Worm (Caenorhabditis elegans): ENCODE data around the gene F54B11.9.

DNA sequence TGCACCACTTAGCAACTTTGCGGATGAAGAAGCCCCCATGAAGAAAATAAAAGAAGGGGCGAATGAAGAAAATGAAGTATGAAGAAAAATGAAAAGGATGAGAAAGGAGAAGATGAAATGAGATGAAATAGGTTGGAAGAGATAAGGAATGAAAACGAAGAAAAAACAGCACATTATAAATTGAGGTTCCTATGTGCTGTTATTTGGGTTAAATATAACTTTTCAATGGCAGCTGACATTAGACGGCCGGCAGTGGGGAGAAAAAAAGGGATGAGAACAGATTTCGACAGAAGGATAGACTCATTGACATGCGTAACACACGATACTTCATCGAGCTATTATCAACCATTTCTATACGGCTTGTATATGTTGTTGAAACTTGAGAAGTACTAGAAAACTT lies 43.4 kb upstream of the F54B11.9 start:
- no peak for TF ChIP-seq nhr-237 (tag; optimal IDR thresholded peaks at IDR 0.05)
- no peak for TF ChIP-seq nhr-23 (tag; optimal IDR thresholded peaks at IDR 0.05)
- no peak for TF ChIP-seq ceh-16 (tag; optimal IDR thresholded peaks at IDR 0.05)
- no peak for TF ChIP-seq nhr-11 (tag; optimal IDR thresholded peaks at IDR 0.05)
- TF ChIP-seq fkh-10 (GFP tag; optimal IDR thresholded peaks at IDR 0.05) = no peak
- TF ChIP-seq zag-1 (tag; optimal IDR thresholded peaks at IDR 0.05) = no peak
- no peak for TF ChIP-seq fos-1 (tag; optimal IDR thresholded peaks at IDR 0.05)
- TF ChIP-seq ceh-9 (tag; optimal IDR thresholded peaks at IDR 0.05) = no peak
- TF ChIP-seq egl-27 (tag; optimal IDR thresholded peaks at IDR 0.05) = no peak

Data from whole organism, L3 larva.